Fruit fly (Drosophila melanogaster) Kc167 (cell line): Measurements from ENCODE around the gene Scsalpha1.

Experiments used
- Myc ChIP-seq: fragments of >200 bp; optimal IDR thresholded peaks from 2 replicates; lab custom pipeline; 2017; ENCODE audit warnings: missing external identifiers
- Sin3A ChIP-seq: fragments of >200 bp; optimal IDR thresholded peaks from 2 replicates; lab custom pipeline; 2018; ENCODE audit warnings: missing external identifiers
- insv ChIP-seq: fragments of >200 bp; optimal IDR thresholded peaks from 3 replicates; lab custom pipeline; 2018; ENCODE audit warnings: missing external identifiers
- psq ChIP-seq: fragments of >200 bp; optimal IDR thresholded peaks from 2 replicates; lab custom pipeline; 2017; ENCODE audit warnings: missing external identifiers
- ttk ChIP-seq: sonication (Bioruptor generic); optimal IDR thresholded peaks from 2 replicates; lab custom pipeline; 2017; ENCODE audit warnings: missing external identifiers

DNA sequence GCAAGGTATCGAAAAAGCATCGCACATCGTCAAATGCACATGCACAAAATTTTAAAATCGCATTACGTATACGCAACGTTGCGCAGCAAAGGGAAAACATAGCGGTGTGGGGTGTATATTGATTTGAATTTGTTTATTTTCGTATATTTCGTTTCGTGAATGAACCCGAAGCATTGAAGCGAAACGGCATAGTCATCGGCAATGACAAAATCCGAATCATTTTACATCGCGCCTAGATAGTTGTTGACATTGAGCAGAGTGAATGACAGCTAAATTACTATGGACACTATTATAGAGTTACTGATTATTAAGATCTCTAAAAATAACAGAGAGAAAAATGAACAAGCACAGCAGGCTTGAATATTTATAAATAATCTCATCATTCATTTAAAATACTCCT lies 40.7 kb upstream of the Scsalpha1 start:
- TF ChIP-seq psq (lab: Kevin White, UChicago) = no peak
- no peak for TF ChIP-seq Myc
- TF ChIP-seq insv (lab: Kevin White, UChicago) = no peak
- no peak for TF ChIP-seq ttk (lab: Kevin White, UChicago)
- TF ChIP-seq Sin3A (lab: Kevin White, UChicago) = no peak
